Fruit fly (Drosophila melanogaster): ENCODE measurements around the gene elav.

dm6 chrX:478766-479165 lies 44.3 kb downstream of the elav start, which contains the start of gene CG32817:
- TF ChIP-seq Myc (optimal IDR thresholded peaks at IDR 0.05): no peak
- no peak for TF ChIP-seq ttk (optimal IDR thresholded peaks at IDR 0.05)
